Worm (Caenorhabditis elegans): ENCODE results near the gene ile-2.

Gene ile-2

ce11 chrX:785368-785767 lies 17.0 kb downstream of the ile-2 start (continued):
- no peak for TF ChIP-seq attf-4 (tag; optimal IDR thresholded peaks at IDR 0.05)
- peak; percentile 36 for TF ChIP-seq F37D6.2 (tag; optimal IDR thresholded peaks at IDR 0.05)
- TF ChIP-seq hlh-11 (tag; optimal IDR thresholded peaks at IDR 0.05): no peak
- no peak for TF ChIP-seq lin-38 (GFP tag; IDR thresholded peaks at IDR 0.05)
- TF ChIP-seq nhr-237 (tag; optimal IDR thresholded peaks at IDR 0.05): no peak
- TF ChIP-seq saeg-2 (GFP tag; IDR thresholded peaks at IDR 0.05): no peak
- no peak for TF ChIP-seq cey-2 (tag; optimal IDR thresholded peaks at IDR 0.05; ENCODE audit: borderline replicate concordance, insufficient read depth)
- no peak for TF ChIP-seq mep-1 (tag; optimal IDR thresholded peaks at IDR 0.05)
- TF ChIP-seq ces-1 (GFP tag; optimal IDR thresholded peaks at IDR 0.05): no peak
- no peak for TF ChIP-seq lin-29 (GFP tag; IDR thresholded peaks at IDR 0.05)
- TF ChIP-seq ctbp-1 (GFP tag; IDR thresholded peaks at IDR 0.05): no peak
- no peak for TF ChIP-seq snpc-1.2 (GFP tag; IDR thresholded peaks at IDR 0.05)
- no peak for TF ChIP-seq nhr-6 (tag; optimal IDR thresholded peaks at IDR 0.05)
- TF ChIP-seq nhr-28 (tag; optimal IDR thresholded peaks at IDR 0.05): peak; percentile 18
- no peak for TF ChIP-seq daf-16 (GFP tag; optimal IDR thresholded peaks at IDR 0.05)
- TF ChIP-seq daf-16 (tag; optimal IDR thresholded peaks at IDR 0.05): no peak
- TF ChIP-seq skn-1 (tag; optimal IDR thresholded peaks at IDR 0.05): no peak
- no peak for TF ChIP-seq zip-11 (GFP tag; IDR thresholded peaks at IDR 0.05)
- no peak for TF ChIP-seq nhr-48 (tag; optimal IDR thresholded peaks at IDR 0.05)
- no peak for TF ChIP-seq lsy-2 (tag; optimal IDR thresholded peaks at IDR 0.05)
- TF ChIP-seq F44E2.7 (GFP tag; IDR thresholded peaks at IDR 0.05): no peak
- no peak for TF ChIP-seq lin-15B (tag; optimal IDR thresholded peaks at IDR 0.05)
- no peak for TF ChIP-seq pha-4 (GFP tag; IDR thresholded peaks at IDR 0.05)
- TF ChIP-seq pha-4 (tag; optimal IDR thresholded peaks at IDR 0.05): no peak
- TF ChIP-seq zip-2 (tag; optimal IDR thresholded peaks at IDR 0.05): no peak
- TF ChIP-seq dpl-1 (GFP tag; optimal IDR thresholded peaks at IDR 0.05): no peak
- no peak for TF ChIP-seq daf-19 (GFP tag; conservative IDR thresholded peaks at IDR 0.05)
- no peak for TF ChIP-seq vab-7 (GFP tag; IDR thresholded peaks at IDR 0.05)

- no peak for TF ChIP-seq F37D6.2 (tag; optimal IDR thresholded peaks at IDR 0.05)
- TF ChIP-seq lin-13 (GFP tag; optimal IDR thresholded peaks at IDR 0.05): no peak
- TF ChIP-seq ceh-28 (tag; optimal IDR thresholded peaks at IDR 0.05): peak; percentile 18
Measured at ce11 chrX:787992-788391, 19.6 kb downstream of the ile-2 start, which contains the start of gene attf-5. attf-5 (plus strand) TSS chrX:788353.

ce11 chrX:789848-790247 lies 21.5 kb downstream of the ile-2 start:
- peak in 1 of 2 experiments; percentile 94 for TF ChIP-seq unc-62 (GFP tag; optimal IDR thresholded peaks at IDR 0.05 in 1 of 2)
- no peak for TF ChIP-seq unc-62 (tag; optimal IDR thresholded peaks at IDR 0.05)
- no peak for TF ChIP-seq lir-3 (tag; optimal IDR thresholded peaks at IDR 0.05)

DNA sequence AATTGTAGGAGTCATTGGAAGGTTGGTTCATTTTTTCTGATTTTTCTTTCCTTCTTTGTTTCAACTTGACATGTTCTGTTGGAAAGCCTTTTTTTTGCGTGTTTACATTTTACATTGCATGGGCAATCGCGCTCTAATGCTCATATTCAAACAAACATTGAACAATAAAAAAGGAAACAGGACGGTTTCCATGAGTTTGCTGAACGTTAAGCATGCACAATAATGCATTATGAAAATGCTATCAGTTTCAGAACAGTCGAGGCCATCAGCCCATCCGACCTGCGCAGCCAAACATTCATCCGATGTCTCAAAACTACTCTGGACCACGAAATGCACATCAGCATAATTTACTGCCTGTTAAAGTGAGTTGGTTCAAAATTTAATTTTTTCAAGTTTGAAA lies 22.2 kb downstream of the ile-2 start:
- no peak for TF ChIP-seq unc-62 (GFP tag; optimal IDR thresholded peaks at IDR 0.05 in 1 of 2)
- TF ChIP-seq unc-62 (tag; optimal IDR thresholded peaks at IDR 0.05): no peak
- no peak for TF ChIP-seq dpl-1 (GFP tag; optimal IDR thresholded peaks at IDR 0.05)
- no peak for TF ChIP-seq nhr-28 (tag; optimal IDR thresholded peaks at IDR 0.05)
- TF ChIP-seq ceh-20 (GFP tag; IDR thresholded peaks at IDR 0.05): no peak
- no peak for TF ChIP-seq mxl-3 (GFP tag; optimal IDR thresholded peaks at IDR 0.05)
- no peak for TF ChIP-seq ztf-11 (tag; optimal IDR thresholded peaks at IDR 0.05)
- no peak for TF ChIP-seq F10B5.3 (tag; optimal IDR thresholded peaks at IDR 0.05)
- TF ChIP-seq aha-1 (tag): peak; percentile 92
